Worm (Caenorhabditis elegans): ENCODE data around the gene srw-142.

ce11 chrV:2934075-2934474 is 24.0 kb downstream of the srw-142 start, which contains the start of gene srh-247:
- no peak for TF ChIP-seq lin-13 (GFP tag; optimal IDR thresholded peaks at IDR 0.05)
- TF ChIP-seq nhr-25 (tag; optimal IDR thresholded peaks at IDR 0.05): no peak
- no peak for TF ChIP-seq egl-27 (tag; optimal IDR thresholded peaks at IDR 0.05)
- no peak for TF ChIP-seq mdl-1 (tag; optimal IDR thresholded peaks at IDR 0.05)
- TF ChIP-seq nhr-12 (tag; optimal IDR thresholded peaks at IDR 0.05): no peak
- TF ChIP-seq ZK546.5 (tag; optimal IDR thresholded peaks at IDR 0.05): no peak
- no peak for TF ChIP-seq lin-39 (tag; optimal IDR thresholded peaks at IDR 0.05)
